Worm (Caenorhabditis elegans) whole organism, early embryonic: ENCODE results near the gene pqn-32.

ENCODE experiments used
- B0310.2 ChIP-seq: sonication (generic microtip); optimal IDR thresholded peaks from 2 replicates; lab custom pipeline; 2016; ENCODE audit warnings: mild to moderate bottlenecking, missing genetic modification characterization, missing compliant biosample characterization
- F13C5.2 ChIP-seq: sonication (generic microtip); optimal IDR thresholded peaks from 2 replicates; lab custom pipeline; 2017; ENCODE audit warnings: mild to moderate bottlenecking, missing genetic modification characterization, inconsistent platforms, missing compliant biosample characterization
- aly-1 ChIP-seq: sonication (generic microtip); optimal IDR thresholded peaks from 2 replicates; lab custom pipeline; 2016; ENCODE audit warnings: missing genetic modification characterization, missing compliant biosample characterization
- ama-1 ChIP-seq: fragments of 150-350 bp; optimal IDR thresholded peaks from 2 replicates; lab custom pipeline; 2014
- ceh-13 ChIP-seq: fragments of 200-800 bp; sonication (Bioruptor generic); optimal IDR thresholded peaks from 2 replicates; lab custom pipeline; 2018; ENCODE audit warnings: mild to moderate bottlenecking, missing genetic modification characterization, missing compliant biosample characterization
- flt-1 ChIP-seq: fragments of 200-800 bp; sonication (Bioruptor generic); IDR thresholded peaks from 2 replicates; pipeline ENCODE4 v1.3.6; 2022; ENCODE audit warnings: missing genetic modification characterization, missing compliant biosample characterization
- hmbx-1 ChIP-seq: sonication (generic microtip); optimal IDR thresholded peaks from 2 replicates; lab custom pipeline; 2016; ENCODE audit warnings: mild to moderate bottlenecking, missing genetic modification characterization, missing compliant biosample characterization
- sea-1 ChIP-seq: fragments of 200-800 bp; sonication (Bioruptor generic); conservative IDR thresholded peaks from 2 replicates; pipeline ENCODE4 v1.3.6; 2022; ENCODE audit warnings: missing genetic modification characterization, missing compliant biosample characterization
- tbx-11 ChIP-seq: fragments of 200-800 bp; sonication (Bioruptor generic); IDR thresholded peaks from 2 replicates; pipeline ENCODE4 v1.3.6; 2022; ENCODE audit warnings: missing genetic modification characterization, missing compliant biosample characterization
- tbx-37 ChIP-seq: fragments of 200-800 bp; sonication (Bioruptor generic); conservative IDR thresholded peaks from 2 replicates; pipeline ENCODE4 v1.3.6; 2022; ENCODE audit warnings: missing genetic modification reagents, missing genetic modification characterization, missing compliant biosample characterization
- tra-4 ChIP-seq: sonication (generic microtip); optimal IDR thresholded peaks from 2 replicates; lab custom pipeline; 2017; ENCODE audit warnings: missing genetic modification characterization, missing compliant biosample characterization

- no peak for TF ChIP-seq ama-1
- no peak for TF ChIP-seq tbx-37
- TF ChIP-seq sea-1 = no peak
- TF ChIP-seq aly-1 (tag; lab: Kevin White, UChicago) = no peak
- TF ChIP-seq F13C5.2 (tag; lab: Kevin White, UChicago) = no peak
- TF ChIP-seq hmbx-1 (tag; lab: Kevin White, UChicago) = no peak
- no peak for TF ChIP-seq tra-4
- TF ChIP-seq B0310.2 (tag; lab: Kevin White, UChicago) = no peak
- TF ChIP-seq tbx-11 (GFP tag; lab: Robert Waterston, UW) = no peak
- TF ChIP-seq flt-1 = no peak
- TF ChIP-seq ceh-13 (GFP tag; lab: Kevin White, UChicago) = no peak
These were observed 31.8 kb downstream of the pqn-32 start for ce11 chrII:13139573-13139972.
